Worm (Caenorhabditis elegans): Measurements from ENCODE around the gene egl-2.

The egl-2 gene

ce11 chrV:1266540-1266939, 32.6 kb downstream of the egl-2 start:
- TF ChIP-seq egl-27 (tag; optimal IDR thresholded peaks at IDR 0.05) (no peak), madf-5 (GFP tag; IDR thresholded peaks at IDR 0.05) (no peak), unc-62 (GFP tag; optimal IDR thresholded peaks at IDR 0.05 in 1 of 2) (peak in 1 of 2 experiments; percentile 68), unc-62 (tag; optimal IDR thresholded peaks at IDR 0.05) (no peak), fos-1 (tag; optimal IDR thresholded peaks at IDR 0.05) (no peak), dpl-1 (GFP tag; optimal IDR thresholded peaks at IDR 0.05) (no peak)

ce11 chrV:1263939-1264823, 35.0 kb downstream of the egl-2 start, which contains the start of the genes rab-1 and C39F7.5:
TSS of gene rab-1 (minus strand) at chrV:1263989.
TSS of gene C39F7.5 (plus strand) at chrV:1264773.
- TF ChIP-seq gei-8 (GFP tag; optimal IDR thresholded peaks at IDR 0.05) (no peak), mdl-1 (tag; optimal IDR thresholded peaks at IDR 0.05) (peak in 1 of 2 experiments; percentile 26), madf-5 (GFP tag; IDR thresholded peaks at IDR 0.05) (no peak), dve-1 (tag; optimal IDR thresholded peaks at IDR 0.05; ENCODE audit: insufficient read depth) (peak; percentile 57), lin-38 (GFP tag; IDR thresholded peaks at IDR 0.05) (peak; percentile 93), nhr-28 (tag; optimal IDR thresholded peaks at IDR 0.05) (peak; percentile 53), lin-13 (GFP tag; optimal IDR thresholded peaks at IDR 0.05) (peak; percentile 16), aha-1 (tag) (peak; percentile 90), R02D3.7 (tag; optimal IDR thresholded peaks at IDR 0.05) (no peak), hlh-30 (tag; optimal IDR thresholded peaks at IDR 0.05; ENCODE audit: insufficient read depth) (peak; percentile 96), hif-1 (tag; optimal IDR thresholded peaks at IDR 0.05) (peak in 1 of 2 experiments; percentile 20), nhr-11 (tag; optimal IDR thresholded peaks at IDR 0.05) (peak; percentile 76), dpl-1 (GFP tag; optimal IDR thresholded peaks at IDR 0.05) (peak; percentile 58), nhr-76 (tag; optimal IDR thresholded peaks at IDR 0.05) (no peak), mep-1 (tag; optimal IDR thresholded peaks at IDR 0.05) (peak; percentile 78), lin-15B (tag; optimal IDR thresholded peaks at IDR 0.05) (no peak), lsy-2 (tag; optimal IDR thresholded peaks at IDR 0.05) (peak in 1 of 2 experiments; percentile 65), dmd-6 (GFP tag; IDR thresholded peaks at IDR 0.05) (peak; percentile 15; the same call in 1 of the 2 replicates), D1046.2 (GFP tag; IDR thresholded peaks at IDR 0.05) (no peak), hlh-11 (tag; optimal IDR thresholded peaks at IDR 0.05) (peak; percentile 62), mes-2 (tag; optimal IDR thresholded peaks at IDR 0.05; ENCODE audit: poor library complexity, severe bottlenecking) (peak; percentile 83), nhr-102 (tag; optimal IDR thresholded peaks at IDR 0.05) (peak; percentile 23), ceh-44 (GFP tag; IDR thresholded peaks at IDR 0.05) (no peak), nhr-77 (tag; optimal IDR thresholded peaks at IDR 0.05) (peak; percentile 60), ama-1 (optimal IDR thresholded peaks at IDR 0.05) (peak; percentile 70), rbr-2 (tag; optimal IDR thresholded peaks at IDR 0.05) (peak; percentile 45), daf-16 (GFP tag; optimal IDR thresholded peaks at IDR 0.05) (peak in 1 of 2 experiments; percentile 13), daf-16 (tag; optimal IDR thresholded peaks at IDR 0.05) (peak; percentile 74)

- TF ChIP-seq mxl-2 (GFP tag; conservative IDR thresholded peaks at IDR 0.05), result no peak
- peak; percentile 1 for TF ChIP-seq mxl-3 (GFP tag; optimal IDR thresholded peaks at IDR 0.05)
- no peak for TF ChIP-seq dmd-8 (GFP tag; IDR thresholded peaks at IDR 0.05)
- no peak for TF ChIP-seq nhr-6 (tag; optimal IDR thresholded peaks at IDR 0.05)
- 0 out of 2 replicates have a peak, but pooled peaks have one; percentile 2 for TF ChIP-seq ceh-44 (GFP tag; IDR thresholded peaks at IDR 0.05)
- TF ChIP-seq mes-2 (tag; optimal IDR thresholded peaks at IDR 0.05; ENCODE audit: poor library complexity, severe bottlenecking), result peak; percentile 11
- no peak for TF ChIP-seq lin-38 (GFP tag; IDR thresholded peaks at IDR 0.05)
Measured at ce11 chrV:1263078-1263732, 35.9 kb downstream of the egl-2 start.
